Worm (Caenorhabditis elegans): ENCODE measurements around the gene E04D5.5.

Gene E04D5.5

DNA sequence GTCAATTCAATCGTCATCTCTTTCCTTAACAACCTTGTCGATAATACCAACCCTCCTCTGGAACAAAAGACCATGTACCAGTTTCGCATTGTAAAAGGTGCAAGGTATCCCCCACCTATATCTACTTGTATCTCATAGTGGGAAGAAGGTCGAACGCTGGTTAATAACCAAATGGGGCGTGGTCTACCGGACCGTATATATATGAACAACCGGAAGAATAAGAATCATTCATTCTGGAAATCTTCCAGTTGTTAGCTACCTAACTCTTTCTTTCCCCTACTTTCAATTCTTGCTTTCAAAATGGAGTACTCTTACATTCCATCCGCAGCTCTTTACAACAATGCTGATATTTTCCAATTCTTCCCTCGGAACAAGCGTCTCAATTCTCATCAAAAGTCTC lies 50.1 kb downstream of the E04D5.5 start, which contains the start of gene ZK673.5:
Gene ZK673.5 (plus strand): TSS at position 301 of the 400 bp plus-strand sequence.
- TF ChIP-seq klf-2 (GFP tag; conservative IDR thresholded peaks at IDR 0.05) (no peak), ref-1 (GFP tag; conservative IDR thresholded peaks at IDR 0.05) (no peak), med-1 (GFP tag; optimal IDR thresholded peaks at IDR 0.05; ENCODE audit: insufficient read depth) (no peak), ztf-23 (GFP tag; IDR thresholded peaks at IDR 0.05) (no peak), cog-1 (tag; optimal IDR thresholded peaks at IDR 0.05) (no peak), tab-1 (GFP tag; IDR thresholded peaks at IDR 0.05) (no peak), flt-1 (GFP tag; IDR thresholded peaks at IDR 0.05) (no peak), ztf-29 (GFP tag; IDR thresholded peaks at IDR 0.05) (no peak), T22C8.4 (GFP tag; IDR thresholded peaks at IDR 0.05) (no peak)
